Worm (Caenorhabditis elegans) whole organism, L1 larva: ENCODE data around the gene T25B9.4.

ENCODE experiments used
- C04F5.9 ChIP-seq: sonication (generic microtip); optimal IDR thresholded peaks from 2 replicates; lab custom pipeline; 2016; ENCODE audit warnings: missing genetic modification characterization, missing compliant biosample characterization
- C16A3.4 ChIP-seq: fragments of 150-350 bp; optimal IDR thresholded peaks from 2 replicates; lab custom pipeline; 2014; ENCODE audit warnings: missing biosample characterization, missing genetic modification characterization
- C34B4.2 ChIP-seq: sonication (generic microtip); optimal IDR thresholded peaks from 2 replicates; lab custom pipeline; 2017; ENCODE audit warnings: mild to moderate bottlenecking, missing genetic modification characterization, missing compliant biosample characterization
- aha-1 ChIP-seq: fragments of 150-350 bp; optimal IDR thresholded peaks from 2 replicates; lab custom pipeline; 2014; ENCODE audit warnings: missing biosample characterization, missing genetic modification characterization
- alr-1 ChIP-seq: fragments of 200-800 bp; sonication (Bioruptor generic); optimal IDR thresholded peaks from 2 replicates; lab custom pipeline; 2018; ENCODE audit warnings: borderline replicate concordance, mild to moderate bottlenecking, missing genetic modification characterization, missing compliant biosample characterization
- ceh-63 ChIP-seq: fragments of 200-800 bp; sonication (Bioruptor generic); optimal IDR thresholded peaks from 2 replicates; lab custom pipeline; 2018; ENCODE audit warnings: mild to moderate bottlenecking, missing genetic modification characterization, missing compliant biosample characterization
- ceh-8 ChIP-seq: fragments of 200-800 bp; sonication (Bioruptor generic); optimal IDR thresholded peaks from 2 replicates; lab custom pipeline; 2018; ENCODE audit warnings: mild to moderate bottlenecking, missing genetic modification characterization, moderate library complexity, missing compliant biosample characterization
- ceh-90 ChIP-seq: sonication (generic microtip); optimal IDR thresholded peaks from 2 replicates; lab custom pipeline; 2016; ENCODE audit warnings: missing genetic modification characterization, missing compliant biosample characterization
- dpl-1 ChIP-seq, 3 experiments: fragments of 150-350 bp in 2 of 3; sonication (generic microtip) in 1 of 3; optimal IDR thresholded peaks; 2 replicates each; lab custom pipeline; 2014 to 2017; ENCODE audit warnings: missing biosample characterization in 3 of 3, missing genetic modification characterization in 3 of 3, missing genetic modification reagents in 3 of 3
- dsc-1 ChIP-seq: sonication (generic microtip); optimal IDR thresholded peaks from 2 replicates; lab custom pipeline; 2016; ENCODE audit warnings: mild to moderate bottlenecking, missing genetic modification characterization, missing compliant biosample characterization
- efl-1 ChIP-seq, 4 experiments: fragments of 150-350 bp; optimal IDR thresholded peaks in 3 of 4; peaks in 1 of 4; 1 replicate in 1 of 4; 2 replicates in 3 of 4; lab custom pipeline; 2014; ENCODE audit warnings: missing biosample characterization in 2 of 4, missing genetic modification characterization in 2 of 4, missing genetic modification reagents in 2 of 4
- efl-3 ChIP-seq: fragments of 200-800 bp; sonication (Bioruptor generic); optimal IDR thresholded peaks from 2 replicates; lab custom pipeline; 2018; ENCODE audit warnings: mild to moderate bottlenecking, missing genetic modification characterization, missing compliant biosample characterization
- egl-13 ChIP-seq: sonication (generic microtip); optimal IDR thresholded peaks from 2 replicates; lab custom pipeline; 2016; ENCODE audit warnings: missing genotype, missing genetic modification reagents, missing genetic modification characterization, missing compliant biosample characterization
- egl-27 ChIP-seq, 2 experiments: fragments of 150-350 bp in 1 of 2; sonication (generic microtip); optimal IDR thresholded peaks; 3 replicates each; lab custom pipeline; 2017 to 2018; ENCODE audit warnings: missing biosample characterization in 2 of 2, missing genetic modification characterization in 2 of 2, missing genetic modification reagents in 2 of 2
- elt-3 ChIP-seq, 6 experiments: fragments of 150-350 bp in 1 of 6; sonication (generic microtip); optimal IDR thresholded peaks; 2 replicates each; lab custom pipeline; 2017 to 2018; ENCODE audit warnings: missing biosample characterization in 6 of 6, missing genetic modification characterization in 6 of 6, inconsistent platforms in 1 of 6
- ets-5 ChIP-seq: fragments of 200-800 bp; sonication (Bioruptor generic); IDR thresholded peaks from 2 replicates; pipeline ENCODE4 v1.3.6; 2022; ENCODE audit warnings: missing genetic modification characterization, missing compliant biosample characterization
- fkh-8 ChIP-seq: sonication (generic microtip); optimal IDR thresholded peaks from 2 replicates; lab custom pipeline; 2016; ENCODE audit warnings: mild to moderate bottlenecking, missing genetic modification characterization, missing compliant biosample characterization
- fos-1 ChIP-seq: fragments of 150-350 bp; optimal IDR thresholded peaks from 2 replicates; lab custom pipeline; 2014; ENCODE audit warnings: missing biosample characterization, missing genetic modification characterization
- hlh-4 ChIP-seq: sonication (generic microtip); optimal IDR thresholded peaks from 2 replicates; lab custom pipeline; 2016; ENCODE audit warnings: mild to moderate bottlenecking, missing genetic modification characterization, missing compliant biosample characterization
- lin-13 ChIP-seq: fragments of 150-350 bp; optimal IDR thresholded peaks from 2 replicates; lab custom pipeline; 2014; ENCODE audit warnings: missing biosample characterization, missing genetic modification reagents, missing genetic modification characterization
- lin-14 ChIP-seq: fragments of 200-800 bp; sonication (Bioruptor generic); optimal IDR thresholded peaks from 2 replicates; lab custom pipeline; 2018; ENCODE audit warnings: mild to moderate bottlenecking, missing genetic modification characterization, moderate library complexity, missing compliant biosample characterization
- lin-35 ChIP-seq, 2 experiments: fragments of 150-350 bp; optimal IDR thresholded peaks; 2 replicates each; lab custom pipeline; 2014; ENCODE audit warnings: missing biosample characterization in 2 of 2, missing genetic modification characterization in 2 of 2, missing genetic modification reagents in 2 of 2
- lsy-2 ChIP-seq, 2 experiments: fragments of 150-350 bp; optimal IDR thresholded peaks; 2 replicates each; lab custom pipeline; 2014; ENCODE audit warnings: missing biosample characterization in 2 of 2, missing genetic modification characterization in 2 of 2
- mef-2 ChIP-seq: fragments of 150-350 bp; optimal IDR thresholded peaks from 2 replicates; lab custom pipeline; 2014; ENCODE audit warnings: missing biosample characterization, missing genetic modification characterization
- nhr-20 ChIP-seq: sonication (generic microtip); optimal IDR thresholded peaks from 2 replicates; lab custom pipeline; 2016; ENCODE audit warnings: mild to moderate bottlenecking, missing genetic modification characterization, missing compliant biosample characterization
- nhr-28 ChIP-seq: fragments of 150-350 bp; optimal IDR thresholded peaks from 2 replicates; lab custom pipeline; 2014; ENCODE audit warnings: missing biosample characterization, missing genetic modification characterization
- nhr-77 ChIP-seq: fragments of 150-350 bp; optimal IDR thresholded peaks from 2 replicates; lab custom pipeline; 2014; ENCODE audit warnings: missing biosample characterization, missing genetic modification characterization
- nhr-90 ChIP-seq: sonication (generic microtip); optimal IDR thresholded peaks from 2 replicates; lab custom pipeline; 2016; ENCODE audit warnings: mild to moderate bottlenecking, missing genetic modification characterization, missing compliant biosample characterization; ENCODE audit not compliant: poor library complexity
- pax-3 ChIP-seq: fragments of 200-800 bp; sonication (Bioruptor generic); optimal IDR thresholded peaks from 2 replicates; lab custom pipeline; 2018; ENCODE audit warnings: mild to moderate bottlenecking, missing genetic modification characterization, moderate library complexity, missing compliant biosample characterization
- rnt-1 ChIP-seq: sonication (generic microtip); optimal IDR thresholded peaks from 2 replicates; lab custom pipeline; 2016; ENCODE audit warnings: mild to moderate bottlenecking, missing genetic modification characterization, moderate library complexity, missing compliant biosample characterization
- skn-1 ChIP-seq: fragments of 150-350 bp; optimal IDR thresholded peaks from 2 replicates; lab custom pipeline; 2014; ENCODE audit warnings: missing biosample characterization, missing genetic modification characterization
- sox-4 ChIP-seq: sonication (generic microtip); optimal IDR thresholded peaks from 2 replicates; lab custom pipeline; 2016; ENCODE audit warnings: missing genetic modification characterization, missing compliant biosample characterization
- tbx-2 ChIP-seq: sonication (generic microtip); optimal IDR thresholded peaks from 2 replicates; lab custom pipeline; 2016; ENCODE audit warnings: missing genetic modification characterization, missing compliant biosample characterization
- unc-62 ChIP-seq: fragments of 150-350 bp; optimal IDR thresholded peaks from 2 replicates; lab custom pipeline; 2014; ENCODE audit warnings: missing biosample characterization, missing genetic modification reagents, missing genetic modification characterization
- unc-86 ChIP-seq: sonication (generic microtip); optimal IDR thresholded peaks from 2 replicates; lab custom pipeline; 2016; ENCODE audit warnings: missing genetic modification characterization, missing compliant biosample characterization
- unc-98 ChIP-seq: fragments of 200-800 bp; sonication (Bioruptor generic); IDR thresholded peaks from 2 replicates; pipeline ENCODE4 v1.3.6; 2022; ENCODE audit warnings: missing genetic modification characterization, missing compliant biosample characterization
- xbp-1 ChIP-seq: sonication (generic microtip); optimal IDR thresholded peaks from 2 replicates; lab custom pipeline; 2016; ENCODE audit warnings: missing genetic modification characterization, missing compliant biosample characterization
- zag-1 ChIP-seq: fragments of 150-350 bp; optimal IDR thresholded peaks from 2 replicates; lab custom pipeline; 2014; ENCODE audit warnings: missing biosample characterization, missing genetic modification characterization
- zip-4 ChIP-seq: fragments of 200-800 bp; sonication (Bioruptor generic); optimal IDR thresholded peaks from 2 replicates; lab custom pipeline; 2018; ENCODE audit warnings: mild to moderate bottlenecking, missing genetic modification characterization, moderate library complexity, missing compliant biosample characterization
- ztf-11 ChIP-seq, 2 experiments: sonication (generic microtip); optimal IDR thresholded peaks; 2 replicates each; lab custom pipeline; 2016 to 2017; ENCODE audit warnings: missing genetic modification characterization in 2 of 2, missing biosample characterization in 1 of 2, missing compliant biosample characterization in 1 of 2

T25B9.4 gene

ce11 chrIV:10769353-10769752, 11.8 kb upstream of the T25B9.4 start, which contains the start of gene T25B9.9:
Gene T25B9.9, plus strand, starts transcription at chrIV:10769653.
- TF ChIP-seq zip-4 (no peak), nhr-90 (tag; lab: Kevin White, UChicago) (no peak), C34B4.2 (no peak), dsc-1 (tag; lab: Kevin White, UChicago) (no peak)

- TF ChIP-seq zag-1 (tag; lab: Kevin White, UChicago) = no peak
- no peak for TF ChIP-seq ceh-90 (tag; lab: Kevin White, UChicago)
- TF ChIP-seq C04F5.9 (tag; lab: Kevin White, UChicago) = no peak
- TF ChIP-seq lin-13 (GFP tag; lab: Kevin White, UChicago) = no peak
- TF ChIP-seq lin-14 (GFP tag; lab: Kevin White, UChicago) = peak; percentile 19
- TF ChIP-seq C16A3.4 (tag; lab: Kevin White, UChicago) = no peak
- no peak for TF ChIP-seq aha-1 (tag; lab: Kevin White, UChicago)
- TF ChIP-seq unc-98 (GFP tag; lab: Robert Waterston, UW) = no peak
- TF ChIP-seq lin-35 (GFP tag; optimal IDR thresholded peaks at IDR 0.05; lab: Kevin White, UChicago) = peak; percentile 1 to 44
- no peak for TF ChIP-seq unc-62 (GFP tag; lab: Kevin White, UChicago)
- no peak for TF ChIP-seq sox-4 (tag; lab: Kevin White, UChicago)
- no peak for TF ChIP-seq hlh-4 (tag; lab: Kevin White, UChicago)
- TF ChIP-seq efl-3 (GFP tag; lab: Kevin White, UChicago) = no peak
- TF ChIP-seq unc-86 (tag; lab: Kevin White, UChicago) = no peak
- TF ChIP-seq egl-13 (tag; lab: Kevin White, UChicago) = no peak
- TF ChIP-seq nhr-90 (tag; lab: Kevin White, UChicago) = no peak
- peak; percentile 23 for TF ChIP-seq rnt-1 (tag; lab: Kevin White, UChicago)
- no peak for TF ChIP-seq elt-3 (tag; optimal IDR thresholded peaks at IDR 0.05; lab: Kevin White, UChicago)
- TF ChIP-seq dpl-1 (GFP tag; optimal IDR thresholded peaks at IDR 0.05; lab: Kevin White, UChicago) = peak in 2 of 3 experiments; percentile 40 to 58
- TF ChIP-seq nhr-28 (tag; lab: Kevin White, UChicago) = no peak
- no peak for TF ChIP-seq pax-3
- TF ChIP-seq fos-1 (tag; lab: Kevin White, UChicago) = no peak
- no peak for TF ChIP-seq nhr-20 (tag; lab: Kevin White, UChicago)
- peak in 1 of 2 experiments; percentile 42 for TF ChIP-seq efl-1 (optimal IDR thresholded peaks at IDR 0.05; lab: Kevin White, UChicago)
- TF ChIP-seq efl-1 (GFP tag; optimal IDR thresholded peaks at IDR 0.05 in 1 of 2; lab: Kevin White, UChicago) = peak; percentile 61 to 93
- TF ChIP-seq alr-1 (tag; lab: Kevin White, UChicago) = no peak
- TF ChIP-seq ets-5 (GFP tag; lab: Robert Waterston, UW) = no peak
- TF ChIP-seq skn-1 = no peak
- no peak for TF ChIP-seq ztf-11 (tag; optimal IDR thresholded peaks at IDR 0.05; lab: Kevin White, UChicago)
- TF ChIP-seq ceh-63 = no peak
- TF ChIP-seq egl-27 (tag; optimal IDR thresholded peaks at IDR 0.05; lab: Kevin White, UChicago) = no peak
- no peak for TF ChIP-seq ceh-8 (GFP tag; lab: Kevin White, UChicago)
- TF ChIP-seq nhr-77 (tag; lab: Kevin White, UChicago) = no peak
- no peak for TF ChIP-seq xbp-1 (tag; lab: Kevin White, UChicago)
- no peak for TF ChIP-seq tbx-2
- TF ChIP-seq fkh-8 = no peak
- no peak for TF ChIP-seq mef-2 (tag; lab: Kevin White, UChicago)
- peak in 1 of 2 experiments; percentile 18 for TF ChIP-seq lsy-2 (tag; optimal IDR thresholded peaks at IDR 0.05; lab: Kevin White, UChicago)
Observed at ce11 chrIV:10768146-10768636, 10.7 kb upstream of the T25B9.4 start, which contains the start of gene T25B9.8. Gene T25B9.8, minus strand, starts transcription at chrIV:10768196.
